Fruit fly (Drosophila melanogaster): ENCODE data around the gene CG33303.

Gene CG33303

dm6 chr2L:10386208-10386805 lies 10.8 kb upstream of the CG33303 start, which contains the start of the genes Cdk1 and mRpS7 (continued):
- TF ChIP-seq CG11093 (GFP tag; IDR thresholded peaks at IDR 0.05) (0 out of 3 replicates have a peak, but pooled peaks have one; percentile 16), Jarid2 (GFP tag; optimal IDR thresholded peaks at IDR 0.05) (no peak), B-H1 (GFP tag; IDR thresholded peaks at IDR 0.05) (peak; percentile 63), CG10431 (GFP tag; optimal IDR thresholded peaks at IDR 0.05) (no peak), Sox100B (GFP tag; optimal IDR thresholded peaks at IDR 0.05) (peak; percentile 76), D19A (tag; optimal IDR thresholded peaks at IDR 0.05) (peak; percentile 68), ken (GFP tag; IDR thresholded peaks at IDR 0.05) (peak; percentile 66; the same call in 2 of the 3 replicates), al (GFP tag; IDR thresholded peaks at IDR 0.05) (peak; percentile 54), CG6254 (GFP tag; optimal IDR thresholded peaks at IDR 0.05) (peak; percentile 38), Deaf1 (tag; optimal IDR thresholded peaks at IDR 0.05) (peak; percentile 39), CG1024 (GFP tag; IDR thresholded peaks at IDR 0.05) (peak; percentile 69; the same call in 1 of the 2 replicates), CG17328 (GFP tag; IDR thresholded peaks at IDR 0.05) (peak; percentile 70), NFAT (GFP tag; IDR thresholded peaks at IDR 0.05) (no peak), Drgx (GFP tag; IDR thresholded peaks at IDR 0.05) (peak; percentile 53; the same call in 1 of the 2 replicates), zfh1 (GFP tag; IDR thresholded peaks at IDR 0.05) (peak; percentile 73), jing (GFP tag; optimal IDR thresholded peaks at IDR 0.05) (no peak), CG4820 (GFP tag; optimal IDR thresholded peaks at IDR 0.05) (peak; percentile 70), Side (GFP tag; optimal IDR thresholded peaks at IDR 0.05) (peak; percentile 18), emc (GFP tag; optimal IDR thresholded peaks at IDR 0.05) (no peak), chm (GFP tag; IDR thresholded peaks at IDR 0.05) (peak; percentile 68), aop (GFP tag; IDR thresholded peaks at IDR 0.05) (no peak), Nf-YB (GFP tag; optimal IDR thresholded peaks at IDR 0.05) (peak; percentile 51), CG32772 (GFP tag; IDR thresholded peaks at IDR 0.05) (peak; percentile 72), CG8388 (GFP tag; optimal IDR thresholded peaks at IDR 0.05) (peak; percentile 79), Adf1 (GFP tag; IDR thresholded peaks at IDR 0.05) (0 out of 2 replicates have a peak, but pooled peaks have one; percentile 16), hth (optimal IDR thresholded peaks at IDR 0.05) (no peak), CG10366 (GFP tag; IDR thresholded peaks at IDR 0.05) (peak; percentile 69; the same call in 1 of the 2 replicates), Kr (GFP tag; optimal IDR thresholded peaks at IDR 0.05) (no peak), jigr1 (GFP tag; IDR thresholded peaks at IDR 0.05) (peak; percentile 65; the same call in 1 of the 3 replicates), NC2α (GFP tag; optimal IDR thresholded peaks at IDR 0.05) (no peak), Ets97D (GFP tag; optimal IDR thresholded peaks at IDR 0.05) (peak; percentile 31), CG8290 (GFP tag; optimal IDR thresholded peaks at IDR 0.05) (peak; percentile 43), CG8290 (tag; optimal IDR thresholded peaks at IDR 0.05) (peak in 1 of 2 experiments; percentile 19), trh (GFP tag; optimal IDR thresholded peaks at IDR 0.05) (peak; percentile 60), Oaz (GFP tag; IDR thresholded peaks at IDR 0.05) (peak; percentile 45), eyg (GFP tag; optimal IDR thresholded peaks at IDR 0.05) (no peak), CG3065 (GFP tag; optimal IDR thresholded peaks at IDR 0.05) (no peak), Sry-β (GFP tag; optimal IDR thresholded peaks at IDR 0.05) (no peak), tup (GFP tag; optimal IDR thresholded peaks at IDR 0.05) (no peak), CG13424 (tag; optimal IDR thresholded peaks at IDR 0.05) (peak; percentile 73), gsb (GFP tag; IDR thresholded peaks at IDR 0.05) (0 out of 2 replicates have a peak, but pooled peaks have one; percentile 32), Poxn (GFP tag; IDR thresholded peaks at IDR 0.05) (0 out of 2 replicates have a peak, but pooled peaks have one; percentile 35), CG7271 (tag; optimal IDR thresholded peaks at IDR 0.05) (peak; percentile 37), sr (GFP tag; IDR thresholded peaks at IDR 0.05) (no peak), sqz (GFP tag; optimal IDR thresholded peaks at IDR 0.05) (peak; percentile 39), CG33213 (GFP tag; optimal IDR thresholded peaks at IDR 0.05) (no peak), croc (GFP tag; conservative IDR thresholded peaks at IDR 0.05) (peak; percentile 57), Asciz (GFP tag; optimal IDR thresholded peaks at IDR 0.05) (no peak), CG1792 (GFP tag; optimal IDR thresholded peaks at IDR 0.05) (no peak), mld (GFP tag; IDR thresholded peaks at IDR 0.05; ENCODE audit: partially characterized antibody) (no peak), CG42726 (GFP tag; IDR thresholded peaks at IDR 0.05; ENCODE audit: partially characterized antibody) (no peak)

Measured in whole organism, embryonic.